Worm (Caenorhabditis elegans) whole organism, L3 larva: Measurements from ENCODE around the gene F17H10.1.

Experiments
- R02D3.7 ChIP-seq: fragments of 150-350 bp; optimal IDR thresholded peaks from 2 replicates; lab custom pipeline; 2014; ENCODE audit warnings: missing biosample characterization, missing genetic modification characterization
- ZK546.5 ChIP-seq: sonication (generic microtip); optimal IDR thresholded peaks from 2 replicates; lab custom pipeline; 2017; ENCODE audit warnings: missing biosample characterization, missing genetic modification characterization
- aly-2 ChIP-seq: fragments of 150-350 bp; optimal IDR thresholded peaks from 2 replicates; lab custom pipeline; 2014; ENCODE audit warnings: missing biosample characterization, missing genetic modification characterization
- ama-1 ChIP-seq: fragments of 150-350 bp; optimal IDR thresholded peaks from 2 replicates; lab custom pipeline; 2018
- ceh-16 ChIP-seq: sonication (generic microtip); optimal IDR thresholded peaks from 2 replicates; lab custom pipeline; 2017; ENCODE audit warnings: missing biosample characterization, missing genetic modification characterization
- ceh-28 ChIP-seq: fragments of 150-350 bp; optimal IDR thresholded peaks from 2 replicates; lab custom pipeline; 2014; ENCODE audit warnings: missing biosample characterization, missing genetic modification reagents, missing genetic modification characterization
- ceh-82 ChIP-seq: fragments of 150-350 bp; optimal IDR thresholded peaks from 2 replicates; lab custom pipeline; 2014; ENCODE audit warnings: missing biosample characterization, missing genetic modification characterization
- ceh-9 ChIP-seq: sonication (generic microtip); optimal IDR thresholded peaks from 2 replicates; lab custom pipeline; 2018; ENCODE audit warnings: missing biosample characterization, missing genetic modification characterization
- daf-12 ChIP-seq: fragments of 150-350 bp; optimal IDR thresholded peaks from 2 replicates; lab custom pipeline; 2014; ENCODE audit warnings: missing biosample characterization, missing genetic modification reagents, missing genetic modification characterization
- egl-27 ChIP-seq: sonication (generic microtip); optimal IDR thresholded peaks from 4 replicates; lab custom pipeline; 2017; ENCODE audit warnings: missing biosample characterization, missing genetic modification reagents, missing genetic modification characterization
- egl-5 ChIP-seq: fragments of 150-350 bp; optimal IDR thresholded peaks from 2 replicates; lab custom pipeline; 2017; ENCODE audit warnings: missing biosample characterization, missing genetic modification reagents, missing genetic modification characterization, inconsistent platforms
- elt-1 ChIP-seq: fragments of 150-350 bp; optimal IDR thresholded peaks from 2 replicates; lab custom pipeline; 2014; ENCODE audit warnings: missing biosample characterization, missing genetic modification characterization
- elt-2 ChIP-seq: sonication (generic microtip); optimal IDR thresholded peaks from 2 replicates; lab custom pipeline; 2016; ENCODE audit warnings: missing genetic modification reagents, mild to moderate bottlenecking, missing genetic modification characterization, missing compliant biosample characterization
- elt-3 ChIP-seq, 3 experiments: fragments of 150-350 bp in 1 of 3; sonication (generic microtip) in 2 of 3; optimal IDR thresholded peaks; 2 replicates in 2 of 3; 4 replicates in 1 of 3; lab custom pipeline; 2014 to 2017; ENCODE audit warnings: missing biosample characterization in 3 of 3, missing genetic modification characterization in 3 of 3
- eor-1 ChIP-seq, 2 experiments: fragments of 150-350 bp; optimal IDR thresholded peaks; 2 replicates each; lab custom pipeline; 2014 to 2018; ENCODE audit warnings: missing biosample characterization in 2 of 2, missing genetic modification characterization in 2 of 2
- fkh-10 ChIP-seq: sonication (generic microtip); optimal IDR thresholded peaks from 2 replicates; lab custom pipeline; 2017; ENCODE audit warnings: missing biosample characterization, missing genetic modification reagents, missing genetic modification characterization
- fos-1 ChIP-seq: fragments of 150-350 bp; optimal IDR thresholded peaks from 2 replicates; lab custom pipeline; 2014; ENCODE audit warnings: missing biosample characterization, missing genetic modification characterization
- hmg-11 ChIP-seq: sonication (generic microtip); optimal IDR thresholded peaks from 2 replicates; lab custom pipeline; 2016; ENCODE audit warnings: missing genetic modification characterization, missing compliant biosample characterization
- jun-1 ChIP-seq: fragments of 150-350 bp; optimal IDR thresholded peaks from 2 replicates; lab custom pipeline; 2014; ENCODE audit warnings: missing biosample characterization, missing genetic modification reagents, missing genetic modification characterization
- lin-15B ChIP-seq: fragments of 150-350 bp; optimal IDR thresholded peaks from 2 replicates; lab custom pipeline; 2014; ENCODE audit warnings: missing biosample characterization, missing genetic modification characterization
- lin-39 ChIP-seq: fragments of 150-350 bp; optimal IDR thresholded peaks from 2 replicates; lab custom pipeline; 2018; ENCODE audit warnings: missing biosample characterization, missing genetic modification reagents, missing genetic modification characterization
- lsy-12 ChIP-seq: sonication (generic microtip); optimal IDR thresholded peaks from 2 replicates; lab custom pipeline; 2016; ENCODE audit warnings: mild to moderate bottlenecking, missing genetic modification characterization, missing compliant biosample characterization
- mdl-1 ChIP-seq: fragments of 150-350 bp; optimal IDR thresholded peaks from 2 replicates; lab custom pipeline; 2014; ENCODE audit warnings: missing biosample characterization, missing genetic modification characterization
- mml-1 ChIP-seq: fragments of 150-350 bp; sonication (generic microtip); optimal IDR thresholded peaks from 3 replicates; lab custom pipeline; 2014; ENCODE audit warnings: missing biosample characterization, missing genetic modification characterization
- nfya-1 ChIP-seq: sonication (generic microtip); optimal IDR thresholded peaks from 2 replicates; lab custom pipeline; 2017; ENCODE audit warnings: missing genetic modification characterization, mild to moderate bottlenecking, missing compliant biosample characterization, antibody characterized with exemption, moderate library complexity; ENCODE audit not compliant: insufficient read depth
- nhr-11 ChIP-seq: fragments of 150-350 bp; optimal IDR thresholded peaks from 2 replicates; lab custom pipeline; 2014; ENCODE audit warnings: missing biosample characterization, missing genetic modification characterization
- nhr-12 ChIP-seq: fragments of 150-350 bp; optimal IDR thresholded peaks from 2 replicates; lab custom pipeline; 2014; ENCODE audit warnings: missing biosample characterization, missing genetic modification characterization
- nhr-23 ChIP-seq: fragments of 150-350 bp; optimal IDR thresholded peaks from 2 replicates; lab custom pipeline; 2014; ENCODE audit warnings: missing biosample characterization, missing genetic modification reagents, missing genetic modification characterization
- nhr-237 ChIP-seq: fragments of 150-350 bp; optimal IDR thresholded peaks from 2 replicates; lab custom pipeline; 2014; ENCODE audit warnings: missing biosample characterization, missing genetic modification characterization
- nhr-25 ChIP-seq: sonication (generic microtip); optimal IDR thresholded peaks from 2 replicates; lab custom pipeline; 2017; ENCODE audit warnings: missing biosample characterization, missing genetic modification characterization
- nhr-28 ChIP-seq: fragments of 150-350 bp; optimal IDR thresholded peaks from 2 replicates; lab custom pipeline; 2014; ENCODE audit warnings: missing biosample characterization, missing genetic modification characterization
- nhr-43 ChIP-seq: sonication (generic microtip); optimal IDR thresholded peaks from 2 replicates; lab custom pipeline; 2016; ENCODE audit warnings: mild to moderate bottlenecking, missing genetic modification characterization, missing compliant biosample characterization; ENCODE audit not compliant: poor library complexity, severe bottlenecking
- nhr-67 ChIP-seq: fragments of 150-350 bp; optimal IDR thresholded peaks from 2 replicates; lab custom pipeline; 2014; ENCODE audit warnings: missing biosample characterization, missing genetic modification characterization
- nhr-76 ChIP-seq: fragments of 150-350 bp; sonication (generic microtip); optimal IDR thresholded peaks from 5 replicates; lab custom pipeline; 2014; ENCODE audit warnings: missing biosample characterization, missing genetic modification characterization
- nhr-77 ChIP-seq: fragments of 150-350 bp; optimal IDR thresholded peaks from 2 replicates; lab custom pipeline; 2014; ENCODE audit warnings: missing biosample characterization, missing genetic modification characterization
- pha-4 ChIP-seq: fragments of 150-350 bp; optimal IDR thresholded peaks from 2 replicates; lab custom pipeline; 2014; ENCODE audit warnings: missing biosample characterization, missing genetic modification reagents, missing genetic modification characterization
- pqm-1 ChIP-seq: fragments of 150-350 bp; optimal IDR thresholded peaks from 2 replicates; lab custom pipeline; 2017; ENCODE audit warnings: missing biosample characterization, missing genetic modification characterization, inconsistent platforms
- sea-2 ChIP-seq: fragments of 150-350 bp; sonication (generic microtip); optimal IDR thresholded peaks from 4 replicates; lab custom pipeline; 2014; ENCODE audit warnings: missing biosample characterization, missing genetic modification reagents, missing genetic modification characterization
- skn-1 ChIP-seq: fragments of 150-350 bp; optimal IDR thresholded peaks from 2 replicates; lab custom pipeline; 2014; ENCODE audit warnings: missing biosample characterization, missing genetic modification characterization
- snpc-4 ChIP-seq: fragments of 150-350 bp; optimal IDR thresholded peaks from 2 replicates; lab custom pipeline; 2014; ENCODE audit warnings: missing biosample characterization, missing genetic modification characterization
- tbx-2 ChIP-seq: sonication (generic microtip); optimal IDR thresholded peaks from 2 replicates; lab custom pipeline; 2016; ENCODE audit warnings: mild to moderate bottlenecking, missing genetic modification characterization, missing compliant biosample characterization
- unc-39 ChIP-seq: sonication (generic microtip); optimal IDR thresholded peaks from 4 replicates; lab custom pipeline; 2017; ENCODE audit warnings: missing biosample characterization, missing genetic modification characterization
- unc-62 ChIP-seq: fragments of 150-350 bp; sonication (generic microtip); optimal IDR thresholded peaks from 4 replicates; lab custom pipeline; 2014; ENCODE audit warnings: missing biosample characterization, missing genetic modification reagents, missing genetic modification characterization
- zag-1 ChIP-seq: fragments of 150-350 bp; optimal IDR thresholded peaks from 2 replicates; lab custom pipeline; 2014; ENCODE audit warnings: missing biosample characterization, missing genetic modification characterization
- ztf-11 ChIP-seq: fragments of 150-350 bp; optimal IDR thresholded peaks from 2 replicates; lab custom pipeline; 2014; ENCODE audit warnings: missing biosample characterization, missing genetic modification characterization
- ztf-4 ChIP-seq: fragments of 150-350 bp; optimal IDR thresholded peaks from 2 replicates; lab custom pipeline; 2014; ENCODE audit warnings: missing biosample characterization, missing genetic modification characterization

The F17H10.1 gene

DNA sequence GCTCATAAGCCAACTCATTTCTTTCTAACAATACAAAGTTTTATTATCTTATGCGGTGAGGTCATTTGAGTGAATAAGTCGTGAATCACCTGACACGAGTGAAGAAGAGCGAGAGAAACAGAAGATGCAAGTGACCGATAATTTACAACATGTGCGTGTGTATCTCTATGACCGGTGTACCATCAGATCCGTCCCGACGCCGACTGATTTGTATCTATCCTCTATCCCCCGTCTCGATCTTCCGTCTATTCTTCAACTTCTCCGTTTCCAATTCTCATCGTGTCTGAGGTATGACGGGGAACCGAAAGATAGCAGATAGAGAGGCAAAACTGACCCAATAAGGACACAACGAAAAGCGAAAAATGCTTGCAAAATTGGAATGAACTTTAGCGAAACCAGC, 36.4 kb downstream of the F17H10.1 start, which contains the start of gene F09A5.3 (continued):
- no peak for TF ChIP-seq R02D3.7 (tag; lab: Kevin White, UChicago)
- no peak for TF ChIP-seq nhr-12 (tag; lab: Kevin White, UChicago)
- TF ChIP-seq nhr-25 (tag; lab: Kevin White, UChicago): peak; percentile 92
- peak; percentile 87 for TF ChIP-seq nhr-23 (tag; lab: Kevin White, UChicago)
- TF ChIP-seq elt-3 (tag; optimal IDR thresholded peaks at IDR 0.05; lab: Kevin White, UChicago): peak in 1 of 3 experiments; percentile 19
- TF ChIP-seq nhr-237 (tag; lab: Kevin White, UChicago): no peak
- TF ChIP-seq aly-2 (tag; lab: Kevin White, UChicago): no peak
- TF ChIP-seq ceh-9 (tag; lab: Kevin White, UChicago): no peak
- TF ChIP-seq zag-1 (tag; lab: Kevin White, UChicago): no peak
- no peak for TF ChIP-seq nhr-28 (tag; lab: Kevin White, UChicago)
- TF ChIP-seq unc-39: no peak
- no peak for TF ChIP-seq fos-1 (tag; lab: Kevin White, UChicago)
- TF ChIP-seq egl-27: no peak
- TF ChIP-seq pha-4 (tag; lab: Kevin White, UChicago): no peak
- TF ChIP-seq jun-1 (tag; lab: Kevin White, UChicago): peak; percentile 35
- TF ChIP-seq sea-2: no peak

DNA sequence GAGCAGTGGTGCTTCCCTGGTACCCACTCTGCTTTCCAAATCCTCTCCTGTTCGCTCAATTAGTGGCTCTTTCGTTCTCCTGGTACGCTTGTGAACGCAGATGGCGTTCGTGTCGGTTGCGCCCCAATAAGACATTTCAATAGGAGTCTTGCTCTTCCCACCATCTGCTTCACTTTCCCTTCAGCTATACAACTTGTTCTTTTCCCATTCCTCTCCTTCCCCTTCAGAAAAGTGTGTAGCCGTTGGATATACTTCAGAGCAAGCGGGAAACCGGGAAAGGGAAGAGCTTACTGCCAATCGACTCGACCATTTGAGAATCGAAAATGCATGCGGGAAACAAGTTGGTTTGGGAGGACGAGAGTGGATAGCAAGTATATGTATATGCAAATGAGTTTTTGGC, 38.2 kb downstream of the F17H10.1 start:
- no peak for TF ChIP-seq jun-1 (tag; lab: Kevin White, UChicago)
- TF ChIP-seq nhr-76 (tag; lab: Kevin White, UChicago): no peak
- peak; percentile 38 for TF ChIP-seq ama-1 (lab: Kevin White, UChicago)
- TF ChIP-seq elt-3 (tag; optimal IDR thresholded peaks at IDR 0.05; lab: Kevin White, UChicago): no peak
- TF ChIP-seq eor-1 (tag; optimal IDR thresholded peaks at IDR 0.05; lab: Kevin White, UChicago): no peak
- no peak for TF ChIP-seq nhr-237 (tag; lab: Kevin White, UChicago)
- no peak for TF ChIP-seq lsy-12 (tag; lab: Kevin White, UChicago)
- TF ChIP-seq hmg-11: no peak

DNA sequence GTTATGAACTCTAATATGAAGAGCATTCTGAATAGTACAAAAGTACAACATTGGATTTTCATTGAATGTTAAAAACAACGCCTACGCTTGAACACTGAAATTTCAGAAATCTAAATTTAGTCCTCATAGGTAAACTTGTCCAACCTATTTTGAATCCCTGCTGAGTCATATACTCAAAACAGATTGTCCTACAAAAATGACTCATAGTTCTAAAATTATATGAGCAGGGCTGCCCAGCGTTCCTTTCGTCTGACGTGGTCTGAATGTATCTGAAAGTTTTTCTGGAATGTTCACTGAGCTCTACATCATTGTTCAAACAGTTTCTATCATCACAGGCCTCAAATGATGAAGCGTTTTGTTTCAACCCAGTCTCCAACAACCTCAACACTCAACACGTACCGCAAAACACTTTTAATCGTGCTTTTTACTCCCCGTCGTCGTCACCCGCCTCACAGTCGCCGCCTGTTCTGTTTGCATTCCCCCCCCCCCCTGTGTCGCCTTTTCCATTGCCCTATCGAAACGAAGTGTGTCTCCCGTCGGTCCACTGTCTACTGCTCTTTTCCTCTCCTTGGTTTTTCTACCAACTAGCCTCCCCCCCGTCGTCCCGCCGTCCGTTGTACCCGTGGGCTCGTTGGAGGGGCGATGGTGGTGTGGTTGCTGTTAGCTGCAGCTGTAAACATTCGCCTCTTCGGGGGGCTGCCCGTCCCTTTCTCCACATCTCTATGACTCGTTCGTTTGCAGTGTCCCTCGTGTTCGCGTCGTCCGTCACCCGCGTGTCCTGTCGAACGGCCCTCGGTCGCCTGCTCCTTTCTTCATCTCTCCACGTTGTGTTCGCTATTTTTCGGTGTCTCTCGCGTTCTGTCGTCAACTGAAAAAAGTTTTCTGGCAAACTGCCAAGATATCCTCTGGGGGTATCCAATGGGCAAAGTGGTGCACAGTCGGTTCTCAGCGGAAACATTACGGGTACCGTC, 39.0 kb downstream of the F17H10.1 start:
- TF ChIP-seq nhr-77 (no peak), elt-2 (tag; lab: Kevin White, UChicago) (peak; percentile 78), mdl-1 (tag; lab: Kevin White, UChicago) (peak; percentile 91), nhr-67 (tag; lab: Kevin White, UChicago) (no peak), mml-1 (no peak), ceh-28 (tag; lab: Kevin White, UChicago) (no peak), fkh-10 (peak; percentile 11), ceh-82 (tag; lab: Kevin White, UChicago) (no peak), skn-1 (tag; lab: Kevin White, UChicago) (peak; percentile 38), tbx-2 (peak; percentile 2), nhr-23 (tag; lab: Kevin White, UChicago) (peak; percentile 20), sea-2 (no peak), nfya-1 (tag; lab: Kevin White, UChicago) (peak; percentile 69), elt-1 (no peak), snpc-4 (peak; percentile 57), jun-1 (tag; lab: Kevin White, UChicago) (peak; percentile 56), lin-39 (tag; lab: Kevin White, UChicago) (peak; percentile 90), hmg-11 (peak; percentile 31), ceh-9 (tag; lab: Kevin White, UChicago) (no peak), lin-15B (tag; lab: Kevin White, UChicago) (no peak), unc-62 (peak; percentile 70), ama-1 (lab: Kevin White, UChicago) (peak; percentile 94), nhr-12 (tag; lab: Kevin White, UChicago) (no peak), ztf-11 (no peak), pqm-1 (peak; percentile 32), nhr-28 (tag; lab: Kevin White, UChicago) (no peak), egl-27 (no peak), ceh-16 (tag; lab: Kevin White, UChicago) (no peak), lsy-12 (tag; lab: Kevin White, UChicago) (peak; percentile 22), ZK546.5 (tag; lab: Kevin White, UChicago) (no peak), nhr-25 (tag; lab: Kevin White, UChicago) (peak; percentile 75), nhr-43 (tag; lab: Kevin White, UChicago) (peak; percentile 53), nhr-11 (tag; lab: Kevin White, UChicago) (no peak), ztf-4 (tag; lab: Kevin White, UChicago) (no peak), daf-12 (tag; lab: Kevin White, UChicago) (no peak), pha-4 (tag; lab: Kevin White, UChicago) (peak; percentile 89), nhr-76 (tag; lab: Kevin White, UChicago) (no peak), nhr-237 (tag; lab: Kevin White, UChicago) (no peak), egl-5 (no peak)
